Fruit fly (Drosophila melanogaster): ENCODE results near the gene twit.

The twit gene

dm6 chr2L:20817170-20817569 is 35.2 kb upstream of the twit start, which contains the start of gene CheB38b:
Gene CheB38b (minus strand): TSS chr2L:20817270.
- no peak for TF ChIP-seq usp (GFP tag; optimal IDR thresholded peaks at IDR 0.05)
- no peak for TF ChIP-seq CG8478 (optimal IDR thresholded peaks at IDR 0.05)
- no peak for TF ChIP-seq pan (optimal IDR thresholded peaks at IDR 0.05)

DNA sequence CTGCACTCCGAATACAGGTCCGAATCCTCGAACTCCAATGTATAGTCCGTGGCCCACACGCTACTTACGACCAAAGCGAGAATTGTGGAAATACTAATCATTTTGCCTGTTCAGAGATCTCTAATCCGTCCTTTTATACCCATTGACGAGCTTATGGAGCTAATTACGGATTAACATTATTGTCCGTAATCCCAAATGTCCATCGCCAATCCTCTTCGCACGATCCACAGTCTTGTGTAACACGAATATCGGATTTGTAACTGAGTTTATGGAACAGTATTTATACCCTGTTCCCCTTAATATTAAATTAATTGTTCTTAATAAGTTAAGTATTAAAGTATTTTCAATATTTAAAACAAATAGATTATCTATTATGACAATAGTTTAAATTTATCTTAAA is 33.9 kb upstream of the twit start, which contains the start of gene CheB38a:
Gene CheB38a, minus strand, starts transcription at position 101 of the 400 bp plus-strand sequence.
- TF ChIP-seq Dll (optimal IDR thresholded peaks at IDR 0.05) (no peak), CG8478 (optimal IDR thresholded peaks at IDR 0.05) (no peak), pan (optimal IDR thresholded peaks at IDR 0.05) (no peak), EcR (GFP tag; optimal IDR thresholded peaks at IDR 0.05) (no peak), psq (optimal IDR thresholded peaks at IDR 0.05) (no peak), usp (GFP tag; optimal IDR thresholded peaks at IDR 0.05) (no peak)

DNA sequence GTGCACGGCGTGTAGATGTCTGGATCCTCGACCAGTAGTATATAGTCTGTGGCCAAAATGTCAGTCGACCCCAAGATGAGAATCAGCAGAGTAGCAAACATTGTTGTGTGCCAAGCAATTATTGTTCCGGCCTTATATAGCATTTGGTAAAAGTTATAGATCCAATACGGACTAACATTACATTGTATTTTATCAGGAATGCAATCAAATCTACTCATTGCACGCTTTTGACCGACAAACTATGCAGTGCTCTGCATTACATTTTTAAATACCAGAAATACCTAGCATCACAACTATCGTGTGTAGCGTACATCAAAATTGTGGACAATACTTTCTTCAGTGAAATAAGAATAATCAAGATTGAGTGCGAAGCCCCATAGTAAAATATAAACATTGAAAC is 31.6 kb upstream of the twit start, which contains the start of gene CheB38c:
Gene CheB38c, minus strand, starts transcription at position 101 of the 400 bp plus-strand sequence.
- TF ChIP-seq pan (optimal IDR thresholded peaks at IDR 0.05) (no peak), CG8478 (optimal IDR thresholded peaks at IDR 0.05) (no peak), EcR (GFP tag; optimal IDR thresholded peaks at IDR 0.05) (no peak), Dll (optimal IDR thresholded peaks at IDR 0.05) (no peak), usp (GFP tag; optimal IDR thresholded peaks at IDR 0.05) (no peak), psq (optimal IDR thresholded peaks at IDR 0.05) (no peak)

dm6 chr2L:20821249-20822024 is 30.9 kb upstream of the twit start:
- TF ChIP-seq usp (GFP tag; optimal IDR thresholded peaks at IDR 0.05) (no peak), CG8478 (optimal IDR thresholded peaks at IDR 0.05) (no peak), EcR (GFP tag; optimal IDR thresholded peaks at IDR 0.05) (no peak), pan (optimal IDR thresholded peaks at IDR 0.05) (no peak), Dll (optimal IDR thresholded peaks at IDR 0.05) (no peak), psq (optimal IDR thresholded peaks at IDR 0.05) (no peak)

DNA sequence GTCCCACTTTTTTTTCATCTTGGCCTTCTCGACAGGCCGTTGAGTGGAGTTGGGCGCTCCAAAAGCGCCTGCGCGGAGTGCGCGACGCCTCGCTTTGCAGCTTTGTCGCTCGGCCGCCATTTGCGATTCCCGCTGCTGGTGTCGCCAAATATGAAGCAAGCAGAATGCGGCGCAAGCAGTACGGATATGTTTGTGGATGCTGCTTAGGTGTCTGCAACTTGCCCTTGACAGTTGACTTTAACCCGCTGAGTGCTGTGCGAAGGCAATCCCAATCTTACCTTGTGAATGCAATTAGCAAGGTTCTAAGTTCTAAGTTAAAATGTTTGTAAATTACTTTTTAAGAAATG is 30.4 kb upstream of the twit start:
- TF ChIP-seq Dll (optimal IDR thresholded peaks at IDR 0.05): no peak
- TF ChIP-seq EcR (GFP tag; optimal IDR thresholded peaks at IDR 0.05): no peak
- TF ChIP-seq pan (optimal IDR thresholded peaks at IDR 0.05): no peak
- TF ChIP-seq usp (GFP tag; optimal IDR thresholded peaks at IDR 0.05): no peak
- no peak for TF ChIP-seq psq (optimal IDR thresholded peaks at IDR 0.05)
- no peak for TF ChIP-seq CG8478 (optimal IDR thresholded peaks at IDR 0.05)

dm6 chr2L:20822489-20823195 is 29.7 kb upstream of the twit start, which contains the start of gene CG9331:
Gene CG9331 (plus strand): TSS chr2L:20822828.
- TF ChIP-seq pan (optimal IDR thresholded peaks at IDR 0.05): no peak
- no peak for TF ChIP-seq CG8478 (optimal IDR thresholded peaks at IDR 0.05)
- no peak for TF ChIP-seq usp (GFP tag; optimal IDR thresholded peaks at IDR 0.05)
- TF ChIP-seq EcR (GFP tag; optimal IDR thresholded peaks at IDR 0.05): no peak
- no peak for TF ChIP-seq psq (optimal IDR thresholded peaks at IDR 0.05)
- no peak for TF ChIP-seq Dll (optimal IDR thresholded peaks at IDR 0.05)

- TF ChIP-seq Dll (optimal IDR thresholded peaks at IDR 0.05) (no peak), CG8478 (optimal IDR thresholded peaks at IDR 0.05) (peak; percentile 73)
Observed at dm6 chr2L:20823196-20824105, 28.9 kb upstream of the twit start.

DNA sequence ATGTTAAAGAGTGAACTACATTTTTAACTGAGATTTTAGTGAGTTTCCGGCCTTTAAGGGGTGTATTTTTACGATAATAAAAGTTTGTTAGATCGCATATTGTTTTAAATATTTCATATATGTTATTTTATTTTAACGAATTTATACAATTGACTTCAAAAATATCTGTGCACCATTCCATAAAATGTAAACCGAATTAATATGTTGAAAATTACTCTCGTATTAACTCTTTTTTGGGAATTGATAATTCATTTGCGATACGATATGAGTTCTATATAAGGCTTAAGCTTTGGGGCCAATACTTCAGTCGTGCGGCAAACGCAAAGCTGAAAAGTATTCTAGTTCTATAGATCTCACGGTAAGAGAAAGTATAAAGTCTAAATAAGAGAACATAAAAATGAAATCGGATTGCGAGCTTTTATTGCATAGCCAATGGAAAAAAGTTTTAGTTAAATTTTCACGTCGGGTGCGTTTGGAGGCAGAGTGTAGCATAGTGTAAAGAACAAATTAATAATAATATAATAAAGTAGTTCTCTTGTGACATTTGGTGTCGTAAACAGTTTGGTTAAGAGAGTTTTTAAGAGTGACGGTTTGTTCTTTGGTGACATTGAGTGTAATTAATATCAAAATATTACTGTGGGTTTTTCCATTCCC is 28.1 kb upstream of the twit start:
- TF ChIP-seq Dll (optimal IDR thresholded peaks at IDR 0.05) (no peak), EcR (GFP tag; optimal IDR thresholded peaks at IDR 0.05) (no peak), pan (optimal IDR thresholded peaks at IDR 0.05) (no peak), psq (optimal IDR thresholded peaks at IDR 0.05) (no peak), usp (GFP tag; optimal IDR thresholded peaks at IDR 0.05) (no peak), CG8478 (optimal IDR thresholded peaks at IDR 0.05) (no peak)

DNA sequence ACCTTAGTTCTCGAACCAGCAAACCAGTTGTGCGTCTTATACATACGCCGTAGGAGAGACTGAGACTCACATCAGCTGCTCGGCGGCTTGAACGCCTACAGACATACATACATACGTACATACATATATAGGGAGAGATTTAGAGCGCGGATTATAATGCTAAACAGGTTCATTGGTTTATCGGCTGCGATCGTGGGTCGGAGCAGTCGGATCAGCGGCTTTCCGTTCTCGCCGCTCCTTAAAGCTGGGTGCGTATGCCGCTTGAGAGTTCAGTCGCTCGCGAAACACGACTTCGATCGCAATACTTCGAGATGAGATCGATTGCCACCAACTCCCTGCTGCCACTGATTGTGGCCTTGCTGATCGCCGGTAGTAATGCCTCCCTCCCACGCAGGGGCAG is 27.1 kb upstream of the twit start:
- TF ChIP-seq Dll (optimal IDR thresholded peaks at IDR 0.05): no peak
- no peak for TF ChIP-seq EcR (GFP tag; optimal IDR thresholded peaks at IDR 0.05)
- TF ChIP-seq usp (GFP tag; optimal IDR thresholded peaks at IDR 0.05): no peak
- no peak for TF ChIP-seq CG8478 (optimal IDR thresholded peaks at IDR 0.05)
- no peak for TF ChIP-seq pan (optimal IDR thresholded peaks at IDR 0.05)
- no peak for TF ChIP-seq psq (optimal IDR thresholded peaks at IDR 0.05)

dm6 chr2L:20826226-20826625 is 26.2 kb upstream of the twit start:
- TF ChIP-seq usp (GFP tag; optimal IDR thresholded peaks at IDR 0.05): no peak
- TF ChIP-seq psq (optimal IDR thresholded peaks at IDR 0.05): no peak
- TF ChIP-seq pan (optimal IDR thresholded peaks at IDR 0.05): no peak
- TF ChIP-seq Dll (optimal IDR thresholded peaks at IDR 0.05): no peak
- no peak for TF ChIP-seq CG8478 (optimal IDR thresholded peaks at IDR 0.05)

DNA sequence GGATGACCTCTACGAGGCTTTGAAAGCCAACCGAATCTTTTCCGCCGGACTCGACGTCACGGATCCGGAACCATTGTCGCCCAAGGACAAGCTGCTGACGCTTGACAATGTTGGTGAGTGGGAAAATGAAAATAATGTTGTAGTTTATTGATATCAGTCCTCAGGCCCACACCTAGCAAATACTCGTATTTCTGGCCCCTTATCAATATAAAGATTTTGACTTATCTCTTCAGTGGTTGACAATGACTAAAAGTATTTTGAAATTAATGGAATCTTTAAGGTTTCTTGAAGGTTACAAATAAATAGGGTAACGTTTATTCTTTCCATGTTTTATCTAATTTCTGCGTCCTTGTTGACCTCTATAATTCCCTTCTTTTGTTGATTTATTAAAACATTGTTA is 25.3 kb upstream of the twit start:
- no peak for TF ChIP-seq CG8478 (optimal IDR thresholded peaks at IDR 0.05)
- TF ChIP-seq Dll (optimal IDR thresholded peaks at IDR 0.05): no peak
- TF ChIP-seq usp (GFP tag; optimal IDR thresholded peaks at IDR 0.05): no peak

Data from whole organism.